Worm (Caenorhabditis elegans): ENCODE data around the gene cpz-2.

cpz-2 gene

DNA sequence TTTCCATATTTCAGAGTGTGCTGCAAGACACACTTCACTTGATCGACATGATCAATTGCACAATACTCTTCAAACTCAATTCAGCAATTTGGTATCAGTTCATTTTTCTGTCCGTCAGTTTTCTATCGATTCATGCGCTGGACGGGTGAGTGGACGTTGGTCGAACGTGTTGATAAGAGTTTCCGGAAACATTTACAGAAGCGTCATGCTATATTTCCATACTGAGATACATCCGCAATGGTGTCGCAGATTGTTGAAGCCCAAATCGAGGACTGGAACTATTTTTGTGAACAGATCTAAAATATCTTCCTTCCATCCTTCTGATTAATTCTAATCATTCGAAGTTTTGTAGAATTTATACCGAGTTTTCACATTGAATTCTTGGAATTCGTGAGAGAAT lies 11.3 kb upstream of the cpz-2 start:
- TF ChIP-seq elt-4 (tag; optimal IDR thresholded peaks at IDR 0.05): no peak
- TF ChIP-seq ceh-2 (tag; optimal IDR thresholded peaks at IDR 0.05): no peak
- no peak for TF ChIP-seq che-1 (tag; optimal IDR thresholded peaks at IDR 0.05)
- TF ChIP-seq ceh-24 (tag; optimal IDR thresholded peaks at IDR 0.05): no peak
- TF ChIP-seq ets-4 (tag; optimal IDR thresholded peaks at IDR 0.05): no peak
- TF ChIP-seq ceh-19 (GFP tag; optimal IDR thresholded peaks at IDR 0.05): no peak
- no peak for TF ChIP-seq unc-3 (GFP tag; conservative IDR thresholded peaks at IDR 0.05)
- TF ChIP-seq unc-3 (tag; optimal IDR thresholded peaks at IDR 0.05): no peak
- no peak for TF ChIP-seq nhr-11 (tag; optimal IDR thresholded peaks at IDR 0.05)
- TF ChIP-seq fax-1 (tag; optimal IDR thresholded peaks at IDR 0.05): no peak
- TF ChIP-seq ceh-14 (tag; optimal IDR thresholded peaks at IDR 0.05): no peak
- no peak for TF ChIP-seq ama-1 (optimal IDR thresholded peaks at IDR 0.05)

DNA sequence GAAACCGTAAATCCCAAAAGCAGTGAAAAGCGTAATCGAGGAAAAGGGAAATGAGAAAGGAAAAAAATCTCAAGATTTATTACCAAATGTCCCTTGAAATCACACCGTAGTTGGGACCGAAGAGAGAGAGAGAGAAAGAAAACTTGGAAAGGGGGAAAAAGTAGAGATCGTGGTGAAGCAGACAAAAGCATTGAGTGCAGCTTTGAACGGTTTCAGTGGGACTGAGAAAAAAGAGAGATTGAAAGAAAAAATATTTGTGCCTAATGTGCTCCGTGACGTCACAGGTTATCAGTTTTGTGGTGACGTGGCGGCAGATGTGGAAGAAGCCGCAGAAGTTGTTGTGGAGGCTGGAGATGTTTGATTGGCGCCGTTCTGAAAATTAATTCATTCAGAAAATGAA lies 10.7 kb upstream of the cpz-2 start:
- TF ChIP-seq ztf-16 (tag; optimal IDR thresholded peaks at IDR 0.05) (no peak), ceh-24 (tag; optimal IDR thresholded peaks at IDR 0.05) (no peak), nhr-232 (tag; optimal IDR thresholded peaks at IDR 0.05) (no peak), sdc-2 (tag; optimal IDR thresholded peaks at IDR 0.05) (no peak), nhr-11 (tag; optimal IDR thresholded peaks at IDR 0.05) (no peak), C38D4.7 (GFP tag; optimal IDR thresholded peaks at IDR 0.05) (no peak), lim-6 (tag; optimal IDR thresholded peaks at IDR 0.05) (no peak), ama-1 (optimal IDR thresholded peaks at IDR 0.05) (no peak), madf-2 (tag; optimal IDR thresholded peaks at IDR 0.05) (no peak), ceh-34 (tag; optimal IDR thresholded peaks at IDR 0.05) (no peak), syd-9 (tag; optimal IDR thresholded peaks at IDR 0.05) (no peak), gmeb-2 (tag; optimal IDR thresholded peaks at IDR 0.05) (no peak), hlh-8 (tag; optimal IDR thresholded peaks at IDR 0.05) (no peak), rnt-1 (tag; optimal IDR thresholded peaks at IDR 0.05) (no peak), unc-42 (tag; optimal IDR thresholded peaks at IDR 0.05) (no peak), unc-86 (tag; optimal IDR thresholded peaks at IDR 0.05) (no peak), ceh-9 (tag; optimal IDR thresholded peaks at IDR 0.05) (no peak), unc-55 (GFP tag; optimal IDR thresholded peaks at IDR 0.05) (no peak), fkh-10 (GFP tag; optimal IDR thresholded peaks at IDR 0.05) (no peak)

DNA sequence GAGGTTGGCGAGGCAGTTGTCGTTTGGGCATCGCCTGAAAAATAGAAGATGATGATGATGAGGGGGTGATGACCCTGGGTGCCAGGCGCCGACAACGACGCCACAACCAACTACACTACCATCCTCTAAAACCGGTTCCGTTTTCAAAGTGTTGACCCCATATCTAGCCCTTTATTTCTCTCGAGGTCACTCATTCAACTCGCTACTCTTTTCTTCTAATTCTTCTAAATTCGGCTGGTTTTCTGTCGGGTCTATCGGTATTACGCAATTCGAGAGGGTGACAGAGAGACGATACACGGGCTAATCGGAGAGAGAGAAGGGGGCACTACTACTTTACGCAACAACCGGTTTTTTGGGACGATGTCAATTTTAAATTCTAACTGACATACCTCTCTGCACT lies 9.7 kb upstream of the cpz-2 start:
- TF ChIP-seq K02D7.2 (tag; optimal IDR thresholded peaks at IDR 0.05) (no peak), ceh-31 (tag; optimal IDR thresholded peaks at IDR 0.05) (peak; percentile 34), pqm-1 (tag; optimal IDR thresholded peaks at IDR 0.05) (no peak), ztf-16 (tag; optimal IDR thresholded peaks at IDR 0.05) (no peak), pros-1 (tag; optimal IDR thresholded peaks at IDR 0.05) (peak; percentile 1), fkh-6 (tag; optimal IDR thresholded peaks at IDR 0.05) (no peak), ceh-19 (GFP tag; optimal IDR thresholded peaks at IDR 0.05) (no peak), elt-2 (tag; optimal IDR thresholded peaks at IDR 0.05) (no peak), F13H6.1 (tag; optimal IDR thresholded peaks at IDR 0.05) (peak; percentile 49)

DNA sequence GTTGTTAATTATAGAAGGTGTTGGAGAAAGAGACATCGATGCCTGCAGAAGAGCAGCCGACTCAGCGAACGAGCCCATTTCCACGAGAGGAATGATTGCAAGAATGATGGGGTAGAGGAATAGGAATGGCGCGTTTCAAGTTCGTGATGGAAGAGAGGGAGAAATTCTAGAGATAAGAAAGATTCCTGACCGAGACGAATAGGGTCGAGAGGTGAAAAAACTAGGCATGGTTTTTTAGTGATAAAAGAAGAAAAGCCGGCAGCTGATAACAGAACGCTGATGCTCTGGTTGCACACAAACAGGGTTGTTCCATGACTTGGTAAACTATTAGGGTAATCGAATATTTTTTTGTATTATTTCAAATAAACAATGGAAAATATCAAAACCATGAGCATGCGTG lies 8.2 kb upstream of the cpz-2 start:
- TF ChIP-seq elt-2 (tag; optimal IDR thresholded peaks at IDR 0.05): peak; percentile 61
- no peak for TF ChIP-seq mec-3 (tag; optimal IDR thresholded peaks at IDR 0.05; ENCODE audit: borderline replicate concordance)
- TF ChIP-seq fax-1 (tag; optimal IDR thresholded peaks at IDR 0.05): no peak

DNA sequence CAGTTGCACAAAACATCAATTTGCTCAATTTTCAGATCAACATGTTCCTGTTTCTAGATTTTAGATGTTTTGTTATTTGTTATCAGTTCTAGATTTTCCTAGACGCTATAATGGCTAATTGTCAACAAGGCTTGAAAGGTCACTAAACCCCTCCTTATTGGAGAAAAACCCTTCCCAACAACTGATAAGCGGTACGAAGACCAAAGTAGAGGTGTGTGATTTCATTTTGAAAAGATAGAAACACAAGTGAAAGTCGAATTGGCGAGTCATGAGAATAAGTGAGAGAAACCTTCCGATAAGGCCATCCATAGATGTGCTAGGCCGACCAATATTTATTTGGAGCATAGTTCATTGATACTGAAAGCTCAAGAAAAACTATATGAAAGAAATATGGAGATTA lies 7.3 kb upstream of the cpz-2 start:
- TF ChIP-seq elt-2 (tag; optimal IDR thresholded peaks at IDR 0.05) (peak; percentile 48), pqm-1 (tag; optimal IDR thresholded peaks at IDR 0.05) (peak; percentile 26), unc-3 (GFP tag; conservative IDR thresholded peaks at IDR 0.05) (no peak), unc-3 (tag; optimal IDR thresholded peaks at IDR 0.05) (no peak), lin-11 (tag; optimal IDR thresholded peaks at IDR 0.05) (no peak)

Data from whole organism, late embryonic.